Worm (Caenorhabditis elegans) whole organism, L4 larva: ENCODE data around the gene hlh-12.

Experiments used
- F26F4.8 ChIP-seq: fragments of 200-800 bp; sonication (Bioruptor generic); conservative IDR thresholded peaks from 2 replicates; pipeline ENCODE4 v1.3.6; 2022; ENCODE audit warnings: missing genetic modification characterization, missing compliant biosample characterization
- F37D6.2 ChIP-seq: sonication (generic microtip); optimal IDR thresholded peaks from 2 replicates; lab custom pipeline; 2016; ENCODE audit warnings: mild to moderate bottlenecking, missing genetic modification characterization, missing compliant biosample characterization
- F44E2.7 ChIP-seq: fragments of 200-800 bp; sonication (Bioruptor generic); IDR thresholded peaks from 2 replicates; pipeline ENCODE4 v2.1.2; 2022; ENCODE audit warnings: missing genetic modification characterization, missing compliant biosample characterization
- F49E8.2 ChIP-seq: sonication (generic microtip); optimal IDR thresholded peaks from 2 replicates; lab custom pipeline; 2016; ENCODE audit warnings: missing compliant biosample characterization, mild to moderate bottlenecking, missing genetic modification characterization, borderline replicate concordance
- T20F7.1 ChIP-seq: fragments of 200-800 bp; sonication (Bioruptor generic); optimal IDR thresholded peaks from 2 replicates; lab custom pipeline; 2018; ENCODE audit warnings: mild to moderate bottlenecking, missing genetic modification characterization, missing compliant biosample characterization
- T26A8.4 ChIP-seq: fragments of 200-800 bp; sonication (Bioruptor generic); IDR thresholded peaks from 2 replicates; pipeline ENCODE4 v1.3.6; 2022; ENCODE audit warnings: missing genetic modification characterization, missing compliant biosample characterization
- ZK337.2 ChIP-seq: fragments of 200-800 bp; sonication (Bioruptor generic); IDR thresholded peaks from 2 replicates; pipeline ENCODE4 v1.3.6; 2022; ENCODE audit warnings: missing genetic modification reagents, missing genetic modification characterization, missing compliant biosample characterization
- ZK546.5 ChIP-seq, 2 experiments: sonication (generic microtip); optimal IDR thresholded peaks; 2 replicates each; lab custom pipeline; 2017; ENCODE audit warnings: missing biosample characterization in 2 of 2, missing genetic modification characterization in 2 of 2
- aha-1 ChIP-seq: fragments of 150-350 bp; peaks from one replicate; lab custom pipeline; 2014; ENCODE audit warnings: missing biosample characterization, missing genetic modification characterization
- ceh-32 ChIP-seq: sonication (generic microtip); optimal IDR thresholded peaks from 2 replicates; lab custom pipeline; 2016; ENCODE audit warnings: mild to moderate bottlenecking, missing genetic modification characterization, missing compliant biosample characterization; ENCODE audit not compliant: poor library complexity
- ceh-82 ChIP-seq: sonication (generic microtip); optimal IDR thresholded peaks from 2 replicates; lab custom pipeline; 2017; ENCODE audit warnings: missing biosample characterization, missing genetic modification characterization
- ces-1 ChIP-seq: fragments of 150-350 bp; sonication (generic microtip); optimal IDR thresholded peaks from 4 replicates; lab custom pipeline; 2014; ENCODE audit warnings: missing biosample characterization, missing genetic modification reagents, missing genetic modification characterization
- cey-2 ChIP-seq: sonication (generic microtip); optimal IDR thresholded peaks from 3 replicates; lab custom pipeline; 2017; ENCODE audit warnings: missing genetic modification characterization, mild to moderate bottlenecking, missing compliant biosample characterization, antibody characterized with exemption, borderline replicate concordance; ENCODE audit not compliant: insufficient read depth
- ctbp-1 ChIP-seq: fragments of 200-800 bp; sonication (Bioruptor generic); IDR thresholded peaks from 2 replicates; pipeline ENCODE4 v1.3.6; 2022; ENCODE audit warnings: missing genetic modification reagents, missing genetic modification characterization, missing compliant biosample characterization
- dmd-6 ChIP-seq: fragments of 200-800 bp; sonication (Bioruptor generic); IDR thresholded peaks from 2 replicates; pipeline ENCODE4 v1.3.6; 2022; ENCODE audit warnings: missing genetic modification reagents, missing genetic modification characterization, missing compliant biosample characterization
- dpl-1 ChIP-seq: fragments of 150-350 bp; optimal IDR thresholded peaks from 2 replicates; lab custom pipeline; 2014; ENCODE audit warnings: missing biosample characterization, missing genetic modification reagents, missing genetic modification characterization
- dve-1 ChIP-seq: sonication (generic microtip); optimal IDR thresholded peaks from 2 replicates; lab custom pipeline; 2017; ENCODE audit warnings: antibody characterized with exemption, mild to moderate bottlenecking, missing genetic modification characterization, missing compliant biosample characterization; ENCODE audit not compliant: insufficient read depth
- egl-27 ChIP-seq: sonication (generic microtip); optimal IDR thresholded peaks from 3 replicates; lab custom pipeline; 2017; ENCODE audit warnings: missing biosample characterization, missing genetic modification reagents, missing genetic modification characterization
- fkh-10 ChIP-seq: fragments of 150-350 bp; optimal IDR thresholded peaks from 2 replicates; lab custom pipeline; 2014; ENCODE audit warnings: missing biosample characterization, missing genetic modification reagents, missing genetic modification characterization
- fos-1 ChIP-seq: fragments of 150-350 bp; optimal IDR thresholded peaks from 2 replicates; lab custom pipeline; 2014; ENCODE audit warnings: missing biosample characterization, missing genetic modification characterization
- gei-8 ChIP-seq: fragments of 200-800 bp; sonication (Bioruptor generic); optimal IDR thresholded peaks from 2 replicates; lab custom pipeline; 2018; ENCODE audit warnings: mild to moderate bottlenecking, missing genetic modification characterization, missing compliant biosample characterization
- hif-1 ChIP-seq, 2 experiments: sonication (generic microtip); optimal IDR thresholded peaks; 2 replicates each; lab custom pipeline; 2016 to 2017; ENCODE audit warnings: missing compliant biosample characterization in 2 of 2, missing genetic modification characterization in 2 of 2, missing genetic modification reagents in 2 of 2, missing genotype in 2 of 2, mild to moderate bottlenecking in 1 of 2
- hlh-11 ChIP-seq: fragments of 200-800 bp; sonication (Bioruptor generic); optimal IDR thresholded peaks from 2 replicates; lab custom pipeline; 2018; ENCODE audit warnings: mild to moderate bottlenecking, missing genetic modification characterization, missing compliant biosample characterization
- lin-1 ChIP-seq: fragments of 200-800 bp; sonication (Bioruptor generic); IDR thresholded peaks from 2 replicates; pipeline ENCODE4 v1.3.6; 2022; ENCODE audit warnings: missing genetic modification reagents, missing genetic modification characterization, missing compliant biosample characterization
- lin-13 ChIP-seq: fragments of 150-350 bp; optimal IDR thresholded peaks from 2 replicates; lab custom pipeline; 2014; ENCODE audit warnings: missing biosample characterization, missing genetic modification reagents, missing genetic modification characterization
- lin-39 ChIP-seq: fragments of 150-350 bp; optimal IDR thresholded peaks from 2 replicates; lab custom pipeline; 2014; ENCODE audit warnings: missing biosample characterization, missing genetic modification reagents, missing genetic modification characterization
- lir-3 ChIP-seq: sonication (generic microtip); optimal IDR thresholded peaks from 2 replicates; lab custom pipeline; 2016; ENCODE audit warnings: mild to moderate bottlenecking, missing genetic modification characterization, missing compliant biosample characterization
- mdt-29 ChIP-seq: fragments of 200-800 bp; sonication (Bioruptor generic); IDR thresholded peaks from 2 replicates; pipeline ENCODE4 v1.3.6; 2022; ENCODE audit warnings: missing genetic modification reagents, missing genetic modification characterization, missing compliant biosample characterization
- mxl-3 ChIP-seq: fragments of 200-800 bp; sonication (Bioruptor generic); optimal IDR thresholded peaks from 2 replicates; lab custom pipeline; 2018; ENCODE audit warnings: mild to moderate bottlenecking, missing genetic modification characterization, missing compliant biosample characterization
- nhr-10 ChIP-seq: fragments of 150-350 bp; optimal IDR thresholded peaks from 2 replicates; lab custom pipeline; 2014; ENCODE audit warnings: missing biosample characterization, missing genetic modification characterization
- nhr-11 ChIP-seq: fragments of 150-350 bp; optimal IDR thresholded peaks from 2 replicates; lab custom pipeline; 2014; ENCODE audit warnings: missing biosample characterization, missing genetic modification characterization
- nhr-25 ChIP-seq: sonication (generic microtip); optimal IDR thresholded peaks from 2 replicates; lab custom pipeline; 2017; ENCODE audit warnings: missing genetic modification characterization, mild to moderate bottlenecking, missing compliant biosample characterization, antibody characterized with exemption, moderate library complexity, borderline replicate concordance; ENCODE audit not compliant: insufficient read depth
- nhr-28 ChIP-seq: fragments of 150-350 bp; optimal IDR thresholded peaks from 2 replicates; lab custom pipeline; 2014; ENCODE audit warnings: missing biosample characterization, missing genetic modification characterization
- nhr-77 ChIP-seq: fragments of 150-350 bp; optimal IDR thresholded peaks from 2 replicates; lab custom pipeline; 2014; ENCODE audit warnings: missing biosample characterization, missing genetic modification characterization
- php-3 ChIP-seq: fragments of 200-800 bp; sonication (Bioruptor generic); IDR thresholded peaks from 2 replicates; pipeline ENCODE4 v1.3.6; 2022; ENCODE audit warnings: missing genetic modification reagents, missing genetic modification characterization, missing compliant biosample characterization
- pqm-1 ChIP-seq: sonication (generic microtip); optimal IDR thresholded peaks from 2 replicates; lab custom pipeline; 2017; ENCODE audit warnings: missing biosample characterization, missing genetic modification characterization
- rbr-2 ChIP-seq: sonication (generic microtip); optimal IDR thresholded peaks from 2 replicates; lab custom pipeline; 2016; ENCODE audit warnings: missing genotype, missing genetic modification characterization, missing compliant biosample characterization
- sdz-12 ChIP-seq: fragments of 200-800 bp; sonication (Bioruptor generic); optimal IDR thresholded peaks from 2 replicates; lab custom pipeline; 2018; ENCODE audit warnings: mild to moderate bottlenecking, missing genetic modification characterization, missing compliant biosample characterization
- snpc-1.2 ChIP-seq: fragments of 200-800 bp; sonication (Bioruptor generic); IDR thresholded peaks from 2 replicates; pipeline ENCODE4 v1.3.6; 2022; ENCODE audit warnings: missing genetic modification reagents, missing genetic modification characterization, missing compliant biosample characterization
- unc-130 ChIP-seq: sonication (generic microtip); optimal IDR thresholded peaks from 2 replicates; lab custom pipeline; 2016; ENCODE audit warnings: missing genetic modification reagents, missing genetic modification characterization, missing compliant biosample characterization
- unc-62 ChIP-seq, 3 experiments: fragments of 150-350 bp in 1 of 3; sonication (generic microtip); optimal IDR thresholded peaks in 2 of 3; peaks in 1 of 3; 1 replicate in 1 of 3; 2 replicates in 2 of 3; lab custom pipeline; 2014 to 2017; ENCODE audit warnings: missing biosample characterization in 3 of 3, missing genetic modification characterization in 3 of 3, missing genetic modification reagents in 3 of 3, missing genotype in 1 of 3
- zag-1 ChIP-seq: fragments of 150-350 bp; optimal IDR thresholded peaks from 2 replicates; lab custom pipeline; 2014; ENCODE audit warnings: missing biosample characterization, missing genetic modification characterization
- zfp-2 ChIP-seq: sonication (generic microtip); optimal IDR thresholded peaks from 2 replicates; lab custom pipeline; 2016; ENCODE audit warnings: mild to moderate bottlenecking, missing genetic modification characterization, missing compliant biosample characterization
- zip-11 ChIP-seq: fragments of 200-800 bp; sonication (Bioruptor generic); IDR thresholded peaks from 2 replicates; pipeline ENCODE4 v1.3.6; 2022; ENCODE audit warnings: missing genetic modification characterization, missing compliant biosample characterization
- ztf-7 ChIP-seq: fragments of 150-350 bp; optimal IDR thresholded peaks from 2 replicates; lab custom pipeline; 2014; ENCODE audit warnings: missing biosample characterization, missing genetic modification characterization

Gene hlh-12

DNA sequence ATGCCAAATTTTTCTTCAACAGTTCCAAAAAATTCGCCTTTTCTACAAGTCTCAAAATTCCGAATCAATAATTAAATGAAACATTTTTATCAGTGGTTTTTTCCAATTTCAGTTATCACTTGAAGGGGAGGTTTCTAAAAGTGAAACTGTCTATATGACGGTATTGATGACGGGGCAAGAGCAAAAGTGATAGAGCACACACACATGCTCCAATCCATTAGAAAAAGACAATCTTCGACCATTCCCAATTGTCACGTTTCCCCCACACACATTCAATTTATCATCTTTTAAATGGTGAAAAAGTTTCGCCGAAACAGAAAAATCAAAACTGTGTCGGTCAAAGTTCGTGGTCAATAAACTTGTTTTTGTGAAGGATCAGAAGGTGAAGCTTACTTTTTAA is 26.1 kb downstream of the hlh-12 start (continued):
- TF ChIP-seq F26F4.8 (GFP tag; lab: Robert Waterston, UW): no peak
- TF ChIP-seq F44E2.7 (GFP tag; lab: Robert Waterston, UW): no peak
- no peak for TF ChIP-seq zip-11 (GFP tag; lab: Robert Waterston, UW)
- no peak for TF ChIP-seq dpl-1
- no peak for TF ChIP-seq ceh-32
- TF ChIP-seq hif-1 (tag; optimal IDR thresholded peaks at IDR 0.05; lab: Kevin White, UChicago): peak in 1 of 2 experiments; percentile 81
- TF ChIP-seq cey-2 (tag; lab: Kevin White, UChicago): no peak
- no peak for TF ChIP-seq ceh-82 (tag; lab: Kevin White, UChicago)
- TF ChIP-seq, all 104 proteins: peak for 19

DNA sequence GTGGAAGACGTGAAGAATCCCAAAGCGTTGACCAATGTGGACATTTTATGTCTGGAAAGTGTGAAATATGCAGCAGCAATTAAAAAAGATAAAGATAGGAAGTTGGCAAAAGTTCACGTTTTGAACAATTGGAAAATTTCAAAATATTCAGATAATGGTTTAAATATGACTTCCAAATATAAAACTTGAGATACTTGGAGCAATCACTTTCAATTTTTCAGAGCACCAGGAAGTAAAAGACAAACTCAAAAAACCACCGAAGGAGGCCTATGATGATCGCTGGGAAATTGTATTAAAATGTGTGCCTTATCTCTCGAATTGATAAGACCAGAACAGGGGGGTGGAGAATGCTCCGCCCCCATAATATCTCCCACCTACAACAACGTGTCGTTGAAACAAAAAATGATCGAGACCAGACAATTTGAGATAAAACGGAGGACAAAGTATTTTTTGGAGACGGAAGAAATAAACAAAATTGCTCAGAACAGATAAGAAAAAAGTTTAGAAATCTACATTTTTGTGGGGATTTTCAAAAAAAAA is 27.5 kb downstream of the hlh-12 start, which contains the start of gene eppl-1:
Gene eppl-1 (minus strand): TSS at position 51 of the 540 bp plus-strand sequence.
- TF ChIP-seq zip-11 (GFP tag; lab: Robert Waterston, UW): no peak
- TF ChIP-seq mdt-29: no peak
- no peak for TF ChIP-seq egl-27
- TF ChIP-seq unc-62 (GFP tag; optimal IDR thresholded peaks at IDR 0.05 in 1 of 2; lab: Kevin White, UChicago): no peak
- TF ChIP-seq unc-62 (tag; optimal IDR thresholded peaks at IDR 0.05; lab: Kevin White, UChicago): no peak
- TF ChIP-seq rbr-2 (tag; lab: Kevin White, UChicago): no peak
- TF ChIP-seq dmd-6 (GFP tag; lab: Robert Waterston, UW): peak; percentile 68
- TF ChIP-seq ZK546.5 (tag; optimal IDR thresholded peaks at IDR 0.05; lab: Kevin White, UChicago): no peak
- TF ChIP-seq mxl-3 (GFP tag; lab: Kevin White, UChicago): peak; percentile 64
- TF ChIP-seq nhr-77 (tag; lab: Kevin White, UChicago): no peak
- TF ChIP-seq snpc-1.2 (GFP tag; lab: Robert Waterston, UW): no peak
- TF ChIP-seq T20F7.1 (GFP tag; lab: Kevin White, UChicago): no peak
- TF ChIP-seq nhr-10: no peak
- no peak for TF ChIP-seq zfp-2 (tag; lab: Kevin White, UChicago)
- no peak for TF ChIP-seq lin-13 (GFP tag; lab: Kevin White, UChicago)
- no peak for TF ChIP-seq unc-130 (GFP tag; lab: Kevin White, UChicago)
- no peak for TF ChIP-seq T26A8.4 (GFP tag; lab: Robert Waterston, UW)
- peak; percentile 49 for TF ChIP-seq aha-1 (tag; lab: Kevin White, UChicago)
- TF ChIP-seq php-3 (GFP tag; lab: Robert Waterston, UW): no peak
- no peak for TF ChIP-seq F49E8.2
- no peak for TF ChIP-seq ces-1
- peak; percentile 58 for TF ChIP-seq pqm-1
- TF ChIP-seq dpl-1: no peak
- TF ChIP-seq gei-8 (GFP tag; lab: Kevin White, UChicago): no peak
- no peak for TF ChIP-seq ZK337.2 (GFP tag; lab: Robert Waterston, UW)
- no peak for TF ChIP-seq zag-1 (tag; lab: Kevin White, UChicago)
- no peak for TF ChIP-seq fos-1 (tag; lab: Kevin White, UChicago)
- no peak for TF ChIP-seq lin-1
- no peak for TF ChIP-seq ctbp-1
- no peak for TF ChIP-seq fkh-10 (GFP tag; lab: Kevin White, UChicago)
- TF ChIP-seq F37D6.2 (tag; lab: Kevin White, UChicago): no peak
- TF ChIP-seq nhr-11 (tag; lab: Kevin White, UChicago): no peak
- no peak for TF ChIP-seq nhr-28
- no peak for TF ChIP-seq ztf-7 (tag; lab: Kevin White, UChicago)
- TF ChIP-seq hlh-11 (tag; lab: Kevin White, UChicago): peak; percentile 55
- TF ChIP-seq lin-39 (tag; lab: Kevin White, UChicago): no peak
- no peak for TF ChIP-seq nhr-25 (tag; lab: Kevin White, UChicago)
- peak; percentile 38 for TF ChIP-seq dve-1 (tag; lab: Kevin White, UChicago)
- no peak for TF ChIP-seq lir-3
- TF ChIP-seq sdz-12 (GFP tag; lab: Kevin White, UChicago): no peak
